Worm (Caenorhabditis elegans): ENCODE results near the gene F26C11.1.

DNA sequence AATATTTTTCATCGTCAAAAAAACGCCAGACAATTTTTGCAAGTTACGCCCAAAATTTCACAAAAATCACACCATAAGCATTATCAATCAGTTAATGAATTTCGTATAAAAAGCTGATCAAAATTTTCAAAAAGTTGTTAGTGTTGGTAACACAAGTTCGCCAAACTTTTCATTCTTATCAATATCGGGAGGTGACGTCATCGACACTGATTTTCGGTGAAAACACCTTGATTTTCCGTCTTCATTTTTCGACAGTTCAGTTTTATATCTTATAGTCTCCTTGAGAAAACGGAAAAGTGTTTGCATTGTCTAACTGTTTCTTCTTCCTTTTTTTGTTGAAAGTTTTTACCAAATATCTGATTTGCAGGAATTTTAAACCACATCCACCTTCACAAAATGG lies 13.7 kb upstream of the F26C11.1 start, which contains the start of gene C08H9.15:
- no peak for TF ChIP-seq ref-1 (GFP tag; conservative IDR thresholded peaks at IDR 0.05)
- no peak for TF ChIP-seq med-1 (GFP tag; optimal IDR thresholded peaks at IDR 0.05; ENCODE audit: insufficient read depth)
- no peak for TF ChIP-seq ztf-23 (GFP tag; IDR thresholded peaks at IDR 0.05)
- no peak for TF ChIP-seq tab-1 (GFP tag; IDR thresholded peaks at IDR 0.05)
- no peak for TF ChIP-seq flt-1 (GFP tag; IDR thresholded peaks at IDR 0.05)
- TF ChIP-seq cog-1 (tag; optimal IDR thresholded peaks at IDR 0.05), result no peak
- TF ChIP-seq T22C8.4 (GFP tag; IDR thresholded peaks at IDR 0.05), result no peak
- TF ChIP-seq ztf-29 (GFP tag; IDR thresholded peaks at IDR 0.05), result no peak

All from whole organism, midembryonic.